Fruit fly (Drosophila melanogaster): ENCODE results near the gene Sps2.
A peak's percentile ranks its signal among the peaks of the same experiment; 100 is the strongest.

The Sps2 gene

DNA sequence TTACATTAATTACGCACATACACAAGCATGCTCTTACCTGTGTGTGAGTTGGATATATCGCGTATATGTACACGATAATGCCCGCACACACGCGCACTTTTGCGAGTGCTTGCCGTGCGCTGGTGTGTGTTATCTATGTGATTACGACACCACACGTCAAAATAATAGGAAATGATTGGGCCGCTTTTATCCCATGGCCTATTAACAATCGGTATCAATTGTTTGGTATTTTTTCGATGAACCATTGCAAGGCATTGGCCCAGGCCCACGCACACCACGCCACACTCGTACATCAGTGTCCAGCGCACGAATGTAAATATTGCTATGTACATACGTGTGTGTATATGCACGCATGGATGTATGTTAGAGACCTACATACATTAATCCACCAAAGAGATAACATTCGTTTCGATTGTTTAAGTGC lies 7.5 kb upstream of the Sps2 start:
- TF ChIP-seq Mio (GFP tag; optimal IDR thresholded peaks at IDR 0.05) (no peak), N (GFP tag; optimal IDR thresholded peaks at IDR 0.05) (peak; percentile 72), Jra (GFP tag; optimal IDR thresholded peaks at IDR 0.05) (peak; percentile 39), Vsx2 (GFP tag; optimal IDR thresholded peaks at IDR 0.05; ENCODE audit: partially characterized antibody) (no peak), usp (GFP tag; optimal IDR thresholded peaks at IDR 0.05) (no peak), HLH106 (tag; optimal IDR thresholded peaks at IDR 0.05) (peak; percentile 33), sage (GFP tag; optimal IDR thresholded peaks at IDR 0.05) (peak; percentile 47), foxo (GFP tag; optimal IDR thresholded peaks at IDR 0.05) (peak in 1 of 2 experiments; percentile 16), br (GFP tag; optimal IDR thresholded peaks at IDR 0.05) (peak; percentile 64), Abd-B (GFP tag; optimal IDR thresholded peaks at IDR 0.05) (no peak), dmrt93B (GFP tag; optimal IDR thresholded peaks at IDR 0.05) (no peak), Sp1 (GFP tag; optimal IDR thresholded peaks at IDR 0.05) (peak; percentile 56), Hr83 (GFP tag; optimal IDR thresholded peaks at IDR 0.05; ENCODE audit: poor library complexity, severe bottlenecking) (peak; percentile 13), psq (GFP tag; optimal IDR thresholded peaks at IDR 0.05) (peak; percentile 29), tai (GFP tag; optimal IDR thresholded peaks at IDR 0.05) (no peak), Dfd (GFP tag; optimal IDR thresholded peaks at IDR 0.05) (no peak), rgr (GFP tag; optimal IDR thresholded peaks at IDR 0.05) (peak; percentile 58), ey (GFP tag; optimal IDR thresholded peaks at IDR 0.05) (peak; percentile 58), Rel (GFP tag; optimal IDR thresholded peaks at IDR 0.05) (peak; percentile 80), Rel (tag; optimal IDR thresholded peaks at IDR 0.05) (peak; percentile 58), h (GFP tag; optimal IDR thresholded peaks at IDR 0.05) (peak; percentile 78), woc (GFP tag; optimal IDR thresholded peaks at IDR 0.05) (peak; percentile 55), sv (GFP tag; optimal IDR thresholded peaks at IDR 0.05) (peak; percentile 11), OdsH (GFP tag; optimal IDR thresholded peaks at IDR 0.05) (peak; percentile 56), Hnf4 (GFP tag; optimal IDR thresholded peaks at IDR 0.05) (peak; percentile 57), CG9705 (GFP tag; optimal IDR thresholded peaks at IDR 0.05) (no peak), fru (GFP tag; optimal IDR thresholded peaks at IDR 0.05) (peak; percentile 57), brk (GFP tag; optimal IDR thresholded peaks at IDR 0.05) (peak; percentile 57)

DNA sequence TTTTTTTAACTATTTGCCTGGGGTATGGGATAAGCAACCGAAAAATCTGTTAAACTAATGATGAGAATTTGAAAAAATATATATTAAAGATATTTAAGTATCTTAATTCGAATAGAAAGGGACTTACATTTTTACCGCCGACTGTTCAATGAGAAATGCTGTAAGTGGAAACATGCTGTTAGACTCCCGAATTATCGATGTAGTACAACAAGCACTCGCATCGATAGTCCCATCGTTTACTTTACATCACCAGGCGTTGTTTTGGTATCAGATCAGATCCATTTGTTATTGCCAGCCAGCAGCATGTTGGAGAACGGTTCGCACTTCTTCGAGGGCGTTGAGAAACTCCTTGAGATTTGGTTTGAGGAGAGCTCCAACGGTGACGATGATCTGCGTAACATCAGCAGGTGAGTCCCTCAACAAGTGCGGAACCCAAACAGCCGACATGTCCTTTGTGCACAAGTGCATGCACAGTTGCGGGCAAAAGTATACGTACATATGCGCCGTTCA lies 3.1 kb upstream of the Sps2 start, which contains the start of gene SamDC:
Gene SamDC (plus strand): TSS at position 246 of the 510 bp plus-strand sequence.
- TF ChIP-seq br (GFP tag; optimal IDR thresholded peaks at IDR 0.05) (no peak), sv (GFP tag; optimal IDR thresholded peaks at IDR 0.05) (peak; percentile 4), HLH106 (tag; optimal IDR thresholded peaks at IDR 0.05) (peak; percentile 20), GATAd (GFP tag; optimal IDR thresholded peaks at IDR 0.05) (no peak), ey (GFP tag; optimal IDR thresholded peaks at IDR 0.05) (no peak), Hr83 (GFP tag; optimal IDR thresholded peaks at IDR 0.05; ENCODE audit: poor library complexity, severe bottlenecking) (peak; percentile 71), Hr78 (GFP tag; optimal IDR thresholded peaks at IDR 0.05) (peak; percentile 78), brk (GFP tag; optimal IDR thresholded peaks at IDR 0.05) (no peak), pan (optimal IDR thresholded peaks at IDR 0.05) (no peak), dsf (GFP tag; optimal IDR thresholded peaks at IDR 0.05; ENCODE audit: borderline replicate concordance) (no peak), CrebA (GFP tag; optimal IDR thresholded peaks at IDR 0.05; ENCODE audit: borderline replicate concordance) (no peak), Dfd (GFP tag; optimal IDR thresholded peaks at IDR 0.05) (no peak), woc (GFP tag; optimal IDR thresholded peaks at IDR 0.05) (peak; percentile 76), Abd-B (GFP tag; optimal IDR thresholded peaks at IDR 0.05) (no peak), h (GFP tag; optimal IDR thresholded peaks at IDR 0.05) (peak; percentile 46), jim (GFP tag; optimal IDR thresholded peaks at IDR 0.05) (no peak), Hnf4 (GFP tag; optimal IDR thresholded peaks at IDR 0.05) (peak; percentile 28), Dif (GFP tag; optimal IDR thresholded peaks at IDR 0.05; ENCODE audit: partially characterized antibody) (no peak), rgr (GFP tag; optimal IDR thresholded peaks at IDR 0.05) (peak; percentile 48), foxo (GFP tag; optimal IDR thresholded peaks at IDR 0.05) (peak in 1 of 2 experiments; percentile 57), CG32264 (GFP tag; optimal IDR thresholded peaks at IDR 0.05) (no peak), Mio (GFP tag; optimal IDR thresholded peaks at IDR 0.05) (no peak), CG9705 (GFP tag; optimal IDR thresholded peaks at IDR 0.05) (no peak), dl (GFP tag; optimal IDR thresholded peaks at IDR 0.05; ENCODE audit: insufficient read depth in 1 of 2, partially characterized antibody in 2 of 2) (no peak), tai (GFP tag; optimal IDR thresholded peaks at IDR 0.05) (no peak), Vsx2 (GFP tag; optimal IDR thresholded peaks at IDR 0.05; ENCODE audit: partially characterized antibody) (no peak), Myc (optimal IDR thresholded peaks at IDR 0.05) (no peak), OdsH (GFP tag; optimal IDR thresholded peaks at IDR 0.05) (peak; percentile 24), Jra (GFP tag; optimal IDR thresholded peaks at IDR 0.05) (no peak), N (GFP tag; optimal IDR thresholded peaks at IDR 0.05) (peak; percentile 97), Sp1 (GFP tag; optimal IDR thresholded peaks at IDR 0.05) (peak; percentile 19), usp (GFP tag; optimal IDR thresholded peaks at IDR 0.05) (no peak), dmrt93B (GFP tag; optimal IDR thresholded peaks at IDR 0.05) (no peak), Rel (GFP tag; optimal IDR thresholded peaks at IDR 0.05) (no peak), Rel (tag; optimal IDR thresholded peaks at IDR 0.05) (peak; percentile 19), sage (GFP tag; optimal IDR thresholded peaks at IDR 0.05) (peak; percentile 30)
